Fruit fly (Drosophila melanogaster): ENCODE results near the gene Psn.

DNA sequence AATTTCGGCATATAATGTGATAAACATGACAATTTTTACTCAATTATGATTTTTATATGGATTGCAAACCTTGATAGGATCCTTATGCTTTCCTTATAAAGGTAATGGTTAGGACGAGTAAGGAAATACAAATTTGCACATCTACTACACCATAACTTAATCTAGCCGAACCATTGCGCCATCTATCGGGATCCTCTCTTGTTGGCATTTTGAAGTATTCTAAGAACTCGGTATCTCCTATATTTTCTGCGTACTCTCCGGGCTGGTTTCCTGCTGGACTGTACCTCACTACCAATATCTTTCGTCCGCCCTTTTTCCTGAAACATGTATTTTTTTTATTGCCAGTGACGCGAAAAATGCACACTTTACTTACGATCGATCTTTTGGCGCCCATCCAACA lies 32.4 kb downstream of the Psn start, which contains the start of gene atk:
- TF ChIP-seq Jra (GFP tag; optimal IDR thresholded peaks at IDR 0.05) (no peak), sage (GFP tag; optimal IDR thresholded peaks at IDR 0.05) (no peak), HLH106 (tag; optimal IDR thresholded peaks at IDR 0.05) (no peak), fru (GFP tag; optimal IDR thresholded peaks at IDR 0.05) (no peak), GATAd (GFP tag; optimal IDR thresholded peaks at IDR 0.05) (no peak), Abd-B (GFP tag; optimal IDR thresholded peaks at IDR 0.05) (no peak), ey (GFP tag; optimal IDR thresholded peaks at IDR 0.05) (no peak), Hr83 (GFP tag; optimal IDR thresholded peaks at IDR 0.05; ENCODE audit: poor library complexity, severe bottlenecking) (no peak), br (GFP tag; optimal IDR thresholded peaks at IDR 0.05) (no peak), psq (GFP tag; optimal IDR thresholded peaks at IDR 0.05) (no peak)

Measured in whole organism, wandering third instar larva.